Comparison of ENCODE assay signal across 3 fruit fly cellular contexts in the genomic region with DNA sequence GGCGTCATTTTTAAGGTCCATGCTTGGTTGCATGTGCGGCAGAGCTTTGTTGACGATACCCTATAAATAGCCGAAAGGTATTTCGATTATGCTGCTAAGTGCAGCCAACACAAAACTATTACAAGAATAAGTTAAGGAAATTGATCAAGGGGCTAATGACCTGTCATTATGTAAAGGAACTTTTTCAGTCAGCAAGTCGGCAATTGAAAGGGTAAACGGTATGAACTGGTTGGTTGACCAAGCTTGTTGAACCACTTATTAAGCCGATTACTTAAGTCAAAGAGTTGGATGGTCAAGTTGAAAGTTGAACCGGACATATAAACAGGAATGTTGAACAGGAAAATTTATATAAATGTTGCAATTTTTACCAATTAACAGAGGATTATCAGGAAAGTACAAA.
A peak's percentile ranks its signal among the peaks of the same experiment; 100 is the strongest.
TF ChIP-seq lines count a peak whose summit lies in the region.

No protein-coding gene starts in this region.

- no peak for TF ChIP-seq CTCF in whole organism, embryonic (GFP tag; optimal IDR thresholded peaks at IDR 0.05; lab: Kevin White, UChicago)

TF ChIP-seq in whole organism, embryonic, 481 proteins besides CTCF, POLR2A, EP300 and RAD21:
- TF ChIP-seq CG18599 (GFP tag; optimal IDR thresholded peaks at IDR 0.05; lab: Kevin White, UChicago): no peak
- no peak for TF ChIP-seq phol (tag; optimal IDR thresholded peaks at IDR 0.05; lab: Kevin White, UChicago)
- TF ChIP-seq CG15601 (tag; optimal IDR thresholded peaks at IDR 0.05; lab: Kevin White, UChicago): peak; percentile 64
- peak; percentile 16 for TF ChIP-seq Ets65A (GFP tag; lab: Kevin White, UChicago)

TF ChIP-seq in whole organism, prepupa, 60 proteins besides CTCF, POLR2A, EP300 and RAD21:
- TF ChIP-seq Hr4 (GFP tag; optimal IDR thresholded peaks at IDR 0.05; lab: Kevin White, UChicago) (peak; percentile 3), CG34406 (GFP tag; optimal IDR thresholded peaks at IDR 0.05; lab: Kevin White, UChicago) (no peak), CG6792 (GFP tag; optimal IDR thresholded peaks at IDR 0.05; lab: Kevin White, UChicago) (no peak), OdsH (GFP tag; optimal IDR thresholded peaks at IDR 0.05; lab: Kevin White, UChicago) (peak; percentile 10), Smox (GFP tag; optimal IDR thresholded peaks at IDR 0.05; lab: Kevin White, UChicago) (no peak), CG7368 (GFP tag; optimal IDR thresholded peaks at IDR 0.05; lab: Kevin White, UChicago) (peak; percentile 9), fd59A (GFP tag; optimal IDR thresholded peaks at IDR 0.05; lab: Kevin White, UChicago) (no peak), Eip78C (GFP tag; lab: Kevin White, UChicago) (peak; percentile 73), Eip93F (GFP tag; optimal IDR thresholded peaks at IDR 0.05; lab: Kevin White, UChicago) (no peak), Sox15 (GFP tag; optimal IDR thresholded peaks at IDR 0.05; lab: Kevin White, UChicago) (peak; percentile 7), pdm3 (GFP tag; optimal IDR thresholded peaks at IDR 0.05; lab: Kevin White, UChicago) (peak; percentile 14), CG32006 (GFP tag; optimal IDR thresholded peaks at IDR 0.05; lab: Kevin White, UChicago) (peak; percentile 8), CG31627 (GFP tag; optimal IDR thresholded peaks at IDR 0.05; lab: Kevin White, UChicago) (no peak)

TF ChIP-seq in whole organism, pupa, 21 proteins besides CTCF, POLR2A, EP300 and RAD21:
- TF ChIP-seq D1 (tag; optimal IDR thresholded peaks at IDR 0.05; lab: Kevin White, UChicago) (no peak), CG9948 (tag; optimal IDR thresholded peaks at IDR 0.05; lab: Kevin White, UChicago) (no peak), rn (GFP tag; IDR thresholded peaks at IDR 0.05; lab: Robert Waterston, UW) (0 out of 2 replicates have a peak, but pooled peaks have one; percentile 32)
TF ChIP-seq in whole organism, pupa: peak in this region for 1.
